Worm (Caenorhabditis elegans) whole organism, L4 larva: ENCODE measurements around the gene scrm-7.

Experiments used
- Y5F2A.4 ChIP-seq: fragments of 200-800 bp; sonication (Bioruptor generic); optimal IDR thresholded peaks from 2 replicates; lab custom pipeline; 2018; ENCODE audit warnings: mild to moderate bottlenecking, missing genetic modification characterization, missing compliant biosample characterization
- egl-27 ChIP-seq: sonication (generic microtip); optimal IDR thresholded peaks from 3 replicates; lab custom pipeline; 2017; ENCODE audit warnings: missing biosample characterization, missing genetic modification reagents, missing genetic modification characterization
- lin-39 ChIP-seq: fragments of 150-350 bp; optimal IDR thresholded peaks from 2 replicates; lab custom pipeline; 2014; ENCODE audit warnings: missing biosample characterization, missing genetic modification reagents, missing genetic modification characterization
- nhr-25 ChIP-seq: sonication (generic microtip); optimal IDR thresholded peaks from 2 replicates; lab custom pipeline; 2017; ENCODE audit warnings: missing genetic modification characterization, mild to moderate bottlenecking, missing compliant biosample characterization, antibody characterized with exemption, moderate library complexity, borderline replicate concordance; ENCODE audit not compliant: insufficient read depth
- pqm-1 ChIP-seq: sonication (generic microtip); optimal IDR thresholded peaks from 2 replicates; lab custom pipeline; 2017; ENCODE audit warnings: missing biosample characterization, missing genetic modification characterization
- skn-1 ChIP-seq: fragments of 150-350 bp; optimal IDR thresholded peaks from 2 replicates; lab custom pipeline; 2014; ENCODE audit warnings: missing biosample characterization, missing genetic modification characterization
- snpc-4 ChIP-seq: fragments of 150-350 bp; optimal IDR thresholded peaks from 2 replicates; lab custom pipeline; 2014; ENCODE audit warnings: missing biosample characterization, missing genetic modification characterization
- vab-7 ChIP-seq: fragments of 200-800 bp; sonication (Bioruptor generic); IDR thresholded peaks from 2 replicates; pipeline ENCODE4 v1.3.6; 2022; ENCODE audit warnings: missing genetic modification reagents, missing genetic modification characterization, missing compliant biosample characterization
- zfp-2 ChIP-seq: sonication (generic microtip); optimal IDR thresholded peaks from 2 replicates; lab custom pipeline; 2016; ENCODE audit warnings: mild to moderate bottlenecking, missing genetic modification characterization, missing compliant biosample characterization
- zip-2 ChIP-seq: fragments of 150-350 bp; optimal IDR thresholded peaks from 2 replicates; lab custom pipeline; 2014; ENCODE audit warnings: missing biosample characterization, missing genetic modification characterization

ce11 chrV:14793043-14793442, 13.5 kb upstream of the scrm-7 start:
- no peak for TF ChIP-seq skn-1
- TF ChIP-seq zip-2 = no peak
- TF ChIP-seq egl-27 (tag; lab: Kevin White, UChicago) = no peak
- TF ChIP-seq zfp-2 = no peak
- no peak for TF ChIP-seq lin-39 (tag; lab: Kevin White, UChicago)
- no peak for TF ChIP-seq Y5F2A.4 (GFP tag; lab: Kevin White, UChicago)
- no peak for TF ChIP-seq snpc-4 (tag; lab: Kevin White, UChicago)
- TF ChIP-seq pqm-1 (tag; lab: Kevin White, UChicago) = no peak
- TF ChIP-seq vab-7 (GFP tag; lab: Robert Waterston, UW) = no peak
- no peak for TF ChIP-seq nhr-25 (tag; lab: Kevin White, UChicago)
